Fruit fly (Drosophila melanogaster) whole organism, adult: ENCODE results near the gene Fatp1.

Experiments used
- CG11617 ChIP-seq: fragments of 200-800 bp; sonication (Bioruptor generic); optimal IDR thresholded peaks from 2 replicates; lab custom pipeline; 2017; ENCODE audit warnings: mild to moderate bottlenecking, missing biosample characterization, missing genetic modification reagents, missing genetic modification characterization
- CG12768 ChIP-seq: fragments of 200-800 bp; sonication (Bioruptor generic); optimal IDR thresholded peaks from 2 replicates; lab custom pipeline; 2017; ENCODE audit warnings: missing biosample characterization, missing genetic modification characterization, mild to moderate bottlenecking, moderate library complexity, missing genetic modification reagents
- CG14711 ChIP-seq: fragments of 200-800 bp; sonication (Bioruptor generic); optimal IDR thresholded peaks from 2 replicates; lab custom pipeline; 2018; ENCODE audit warnings: missing biosample characterization, mild to moderate bottlenecking, missing genetic modification characterization, moderate library complexity
- CG1620 ChIP-seq: fragments of 200-800 bp; sonication (Bioruptor generic); optimal IDR thresholded peaks from 2 replicates; lab custom pipeline; 2016; ENCODE audit warnings: missing biosample characterization, missing genetic modification characterization
- CG33017 ChIP-seq: fragments of 200-800 bp; sonication (Bioruptor generic); optimal IDR thresholded peaks from 2 replicates; lab custom pipeline; 2018; ENCODE audit warnings: missing biosample characterization, mild to moderate bottlenecking, missing genetic modification characterization, moderate library complexity
- CG5204 ChIP-seq: fragments of 200-800 bp; sonication (Bioruptor generic); optimal IDR thresholded peaks from 2 replicates; lab custom pipeline; 2016; ENCODE audit warnings: missing biosample characterization, missing genetic modification characterization
- CG7045 ChIP-seq: fragments of 200-800 bp; sonication (Bioruptor generic); optimal IDR thresholded peaks from 2 replicates; lab custom pipeline; 2017; ENCODE audit warnings: missing biosample characterization, mild to moderate bottlenecking, missing genetic modification characterization
- CG7101 ChIP-seq: fragments of 200-800 bp; sonication (Bioruptor generic); optimal IDR thresholded peaks from 2 replicates; lab custom pipeline; 2018; ENCODE audit warnings: missing biosample characterization, mild to moderate bottlenecking, missing genetic modification characterization, moderate library complexity
- Clk ChIP-seq: fragments of 200-800 bp; sonication (Bioruptor generic); optimal IDR thresholded peaks from 2 replicates; lab custom pipeline; 2017; ENCODE audit warnings: missing biosample characterization, missing genetic modification characterization
- Crg-1 ChIP-seq: fragments of 200-800 bp; sonication (Bioruptor generic); optimal IDR thresholded peaks from 2 replicates; lab custom pipeline; 2016; ENCODE audit warnings: missing biosample characterization, missing genetic modification characterization
- Hr96 ChIP-seq: fragments of 200-800 bp; sonication (Bioruptor generic); optimal IDR thresholded peaks from 2 replicates; lab custom pipeline; 2016; ENCODE audit warnings: missing biosample characterization, missing genetic modification characterization
- Mnt ChIP-seq: fragments of 200-800 bp; sonication (Bioruptor generic); optimal IDR thresholded peaks from 2 replicates; lab custom pipeline; 2016; ENCODE audit warnings: missing biosample characterization, mild to moderate bottlenecking, missing genetic modification characterization
- bab1 ChIP-seq: fragments of 200-800 bp; sonication (Bioruptor generic); optimal IDR thresholded peaks from 3 replicates; lab custom pipeline; 2019; ENCODE audit warnings: missing biosample characterization, mild to moderate bottlenecking, missing genetic modification characterization, moderate library complexity
- cic ChIP-seq: fragments of 200-800 bp; sonication (Bioruptor generic); optimal IDR thresholded peaks from 2 replicates; lab custom pipeline; 2017; ENCODE audit warnings: missing biosample characterization, mild to moderate bottlenecking, missing genetic modification characterization, moderate library complexity
- cnc ChIP-seq, 2 experiments: fragments of >200 bp; optimal IDR thresholded peaks; 2 replicates each; lab custom pipeline; 2017
- kay ChIP-seq: fragments of 200-800 bp; sonication (Bioruptor generic); peaks from one replicate; lab custom pipeline; 2016; ENCODE audit warnings: missing biosample characterization, missing genetic modification characterization, borderline replicate concordance
- ovo ChIP-seq: fragments of 200-800 bp; sonication (Bioruptor generic); optimal IDR thresholded peaks from 2 replicates; lab custom pipeline; 2016; ENCODE audit warnings: missing biosample characterization, missing genetic modification characterization
- pad ChIP-seq: fragments of 200-800 bp; sonication (Bioruptor generic); optimal IDR thresholded peaks from 3 replicates; lab custom pipeline; 2017; ENCODE audit warnings: missing biosample characterization, missing genetic modification characterization, mild to moderate bottlenecking, moderate library complexity, missing genetic modification reagents
- tj ChIP-seq: fragments of 200-800 bp; sonication (Bioruptor generic); optimal IDR thresholded peaks from 3 replicates; lab custom pipeline; 2017; ENCODE audit warnings: missing biosample characterization, mild to moderate bottlenecking, missing genetic modification characterization, moderate library complexity
- toe ChIP-seq: fragments of 200-800 bp; sonication (Bioruptor generic); optimal IDR thresholded peaks from 2 replicates; lab custom pipeline; 2016; ENCODE audit warnings: missing biosample characterization, missing genetic modification characterization

The Fatp1 gene

DNA sequence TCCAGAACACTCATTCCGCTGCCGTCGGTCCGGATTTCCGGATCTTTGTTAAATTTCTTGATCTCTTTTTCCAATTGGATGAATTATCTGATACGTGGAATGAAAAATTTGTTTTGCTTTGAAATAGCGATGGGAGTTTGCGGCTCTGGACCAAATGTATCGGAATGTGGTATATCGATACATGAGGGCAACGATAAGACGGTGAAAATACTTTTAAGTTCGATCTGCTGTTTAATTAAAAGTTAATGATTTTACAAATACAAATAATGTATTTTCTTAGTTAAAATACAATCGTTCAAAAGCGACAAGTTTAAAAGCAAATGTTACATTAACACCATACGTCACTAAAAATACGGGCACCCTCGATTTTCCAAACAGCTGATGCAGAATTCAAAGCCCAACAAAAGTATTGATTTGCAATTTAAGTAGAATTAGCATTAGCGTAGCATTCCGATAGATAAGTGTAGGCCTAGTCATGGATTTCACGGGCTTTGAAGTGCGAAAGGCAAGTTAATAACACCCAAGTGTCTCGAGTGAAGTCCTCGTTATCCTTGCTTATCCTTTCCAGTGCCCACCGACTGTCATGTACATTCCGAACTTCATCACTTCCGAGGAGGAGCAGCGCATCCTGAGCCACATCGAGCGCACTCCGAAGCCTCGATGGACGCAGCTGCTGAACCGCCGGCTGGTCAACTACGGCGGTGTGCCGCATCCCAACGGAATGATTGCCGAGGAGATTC lies 28.4 kb downstream of the Fatp1 start, which contains the start of the genes Cog4 and CG6144:
Cog4 (minus strand) TSS at position 139 of the 740 bp plus-strand sequence.
CG6144 (plus strand) TSS at position 211 of the 740 bp plus-strand sequence.
- TF ChIP-seq CG33017 (no peak), Crg-1 (no peak), CG14711 (tag; lab: Kevin White, UChicago) (peak; percentile 32), toe (GFP tag; lab: Kevin White, UChicago) (no peak), bab1 (GFP tag; lab: Kevin White, UChicago) (peak; percentile 74), cic (no peak), CG11617 (GFP tag; lab: Kevin White, UChicago) (peak; percentile 37), CG12768 (no peak), CG7101 (tag; lab: Kevin White, UChicago) (peak; percentile 6), kay (GFP tag; lab: Kevin White, UChicago) (no peak), pad (no peak), CG7045 (GFP tag; lab: Kevin White, UChicago) (no peak), tj (GFP tag; lab: Kevin White, UChicago) (peak; percentile 34), cnc (optimal IDR thresholded peaks at IDR 0.05; lab: Kevin White, UChicago) (no peak), Hr96 (GFP tag; lab: Kevin White, UChicago) (no peak), ovo (GFP tag; lab: Kevin White, UChicago) (no peak), CG1620 (GFP tag; lab: Kevin White, UChicago) (no peak), Mnt (GFP tag; lab: Kevin White, UChicago) (peak; percentile 36), Clk (no peak), CG5204 (no peak)

dm6 chr2L:10483073-10483472 lies 33.9 kb downstream of the Fatp1 start, which contains the start of gene Grip75:
Gene Grip75 (plus strand): TSS chr2L:10483295.
- TF ChIP-seq cnc (optimal IDR thresholded peaks at IDR 0.05; lab: Kevin White, UChicago) (no peak), CG5204 (no peak), kay (GFP tag; lab: Kevin White, UChicago) (no peak), cic (no peak), ovo (GFP tag; lab: Kevin White, UChicago) (no peak), CG11617 (GFP tag; lab: Kevin White, UChicago) (no peak), Mnt (GFP tag; lab: Kevin White, UChicago) (no peak), bab1 (GFP tag; lab: Kevin White, UChicago) (no peak), CG1620 (GFP tag; lab: Kevin White, UChicago) (no peak), pad (no peak)

- no peak for TF ChIP-seq tj (GFP tag; lab: Kevin White, UChicago)
- no peak for TF ChIP-seq CG12768
- TF ChIP-seq Mnt (GFP tag; lab: Kevin White, UChicago), result peak; percentile 42
- TF ChIP-seq Crg-1, result no peak
- TF ChIP-seq CG11617 (GFP tag; lab: Kevin White, UChicago), result no peak
- no peak for TF ChIP-seq toe (GFP tag; lab: Kevin White, UChicago)
- no peak for TF ChIP-seq kay (GFP tag; lab: Kevin White, UChicago)
- no peak for TF ChIP-seq cic
Measured at dm6 chr2L:10479859-10480258, 37.2 kb downstream of the Fatp1 start.

DNA sequence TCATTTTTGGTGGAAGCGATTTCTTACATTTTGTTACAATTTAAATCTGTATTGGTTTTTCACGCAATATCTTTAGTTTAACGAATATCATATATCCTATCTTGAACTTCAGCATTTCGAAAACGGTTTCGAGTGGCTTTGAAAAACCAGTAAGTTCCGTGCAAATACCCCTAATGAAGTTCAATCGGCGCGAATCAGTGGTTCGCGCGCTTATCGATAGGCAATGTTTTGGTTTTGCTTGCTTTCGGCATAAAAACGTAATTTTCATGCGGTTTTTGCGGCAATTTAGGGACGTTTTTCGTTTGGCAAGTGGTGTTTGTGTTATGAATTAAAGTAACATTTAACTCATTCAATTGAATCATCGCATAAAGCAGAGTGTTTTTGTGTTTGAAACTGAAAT lies 40.1 kb downstream of the Fatp1 start, which contains the start of gene RluA-2:
RluA-2 (plus strand) TSS at position 195 of the 400 bp plus-strand sequence.
- no peak for TF ChIP-seq CG7101 (tag; lab: Kevin White, UChicago)
- TF ChIP-seq CG14711 (tag; lab: Kevin White, UChicago), result no peak
- no peak for TF ChIP-seq tj (GFP tag; lab: Kevin White, UChicago)
- no peak for TF ChIP-seq CG12768
- TF ChIP-seq Clk, result no peak
- TF ChIP-seq kay (GFP tag; lab: Kevin White, UChicago), result no peak
- no peak for TF ChIP-seq Hr96 (GFP tag; lab: Kevin White, UChicago)
- no peak for TF ChIP-seq CG1620 (GFP tag; lab: Kevin White, UChicago)
- no peak for TF ChIP-seq cic
- no peak for TF ChIP-seq CG7045 (GFP tag; lab: Kevin White, UChicago)

DNA sequence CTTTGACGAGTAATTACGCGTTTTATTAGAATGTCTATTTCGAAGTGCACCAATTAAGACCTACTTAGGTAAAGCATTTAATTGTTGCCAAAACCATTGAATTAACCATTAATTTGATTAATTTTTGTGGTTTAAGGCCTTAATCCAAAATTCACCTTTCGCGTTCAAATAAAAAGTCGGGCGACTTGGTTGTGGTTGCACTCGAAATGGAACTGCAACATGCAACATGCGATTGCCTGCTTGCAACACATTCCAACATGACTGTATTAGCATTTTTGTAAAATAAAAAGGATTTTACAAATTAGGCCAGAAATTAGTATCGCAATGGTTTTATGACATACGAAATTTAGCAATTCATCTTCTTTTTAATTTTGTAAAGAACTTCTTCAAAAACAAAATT lies 42.2 kb downstream of the Fatp1 start:
- TF ChIP-seq toe (GFP tag; lab: Kevin White, UChicago) (no peak), Clk (no peak), cic (no peak), CG33017 (no peak), Hr96 (GFP tag; lab: Kevin White, UChicago) (no peak), CG1620 (GFP tag; lab: Kevin White, UChicago) (no peak), CG7045 (GFP tag; lab: Kevin White, UChicago) (no peak), pad (no peak), ovo (GFP tag; lab: Kevin White, UChicago) (no peak), bab1 (GFP tag; lab: Kevin White, UChicago) (no peak), cnc (optimal IDR thresholded peaks at IDR 0.05; lab: Kevin White, UChicago) (no peak), Mnt (GFP tag; lab: Kevin White, UChicago) (no peak), CG11617 (GFP tag; lab: Kevin White, UChicago) (no peak), kay (GFP tag; lab: Kevin White, UChicago) (no peak), CG5204 (no peak)

DNA sequence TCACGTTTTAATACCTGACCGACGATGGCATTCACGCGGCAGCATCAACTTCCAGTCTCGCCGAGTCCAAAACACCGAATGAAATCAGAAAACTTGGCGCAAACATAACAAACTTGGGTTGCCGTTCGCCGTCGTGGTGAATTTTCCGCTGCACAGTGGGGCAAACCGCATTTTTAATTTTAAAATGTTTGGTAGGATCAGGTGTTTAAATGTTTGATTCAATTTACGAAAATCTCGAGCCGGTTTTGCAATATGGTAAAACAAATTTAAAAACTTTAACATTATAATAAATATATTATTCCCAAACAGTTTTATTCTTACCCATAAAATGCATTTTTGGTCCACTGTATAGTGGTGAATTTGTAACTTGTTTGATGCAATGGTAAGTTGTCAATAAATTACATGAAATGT lies 42.7 kb downstream of the Fatp1 start, which contains the start of gene RluA-1:
RluA-1 (minus strand) TSS at position 82 of the 411 bp plus-strand sequence.
- peak; percentile 66 for TF ChIP-seq CG11617 (GFP tag; lab: Kevin White, UChicago)
- peak; percentile 40 for TF ChIP-seq tj (GFP tag; lab: Kevin White, UChicago)
- peak; percentile 89 for TF ChIP-seq CG7101 (tag; lab: Kevin White, UChicago)
- peak; percentile 4 for TF ChIP-seq cic
- no peak for TF ChIP-seq CG5204
- TF ChIP-seq CG33017, result peak; percentile 90
- peak; percentile 82 for TF ChIP-seq kay (GFP tag; lab: Kevin White, UChicago)
- TF ChIP-seq CG7045 (GFP tag; lab: Kevin White, UChicago), result peak; percentile 93
- TF ChIP-seq cnc (optimal IDR thresholded peaks at IDR 0.05; lab: Kevin White, UChicago), result no peak
- TF ChIP-seq Clk, result peak; percentile 28
- TF ChIP-seq toe (GFP tag; lab: Kevin White, UChicago), result no peak
- TF ChIP-seq CG12768, result peak; percentile 86
- peak; percentile 65 for TF ChIP-seq pad
- peak; percentile 54 for TF ChIP-seq Mnt (GFP tag; lab: Kevin White, UChicago)
- TF ChIP-seq ovo (GFP tag; lab: Kevin White, UChicago), result peak; percentile 11
- peak; percentile 76 for TF ChIP-seq bab1 (GFP tag; lab: Kevin White, UChicago)
- TF ChIP-seq CG14711 (tag; lab: Kevin White, UChicago), result peak; percentile 85
- TF ChIP-seq Crg-1, result peak; percentile 59
- TF ChIP-seq CG1620 (GFP tag; lab: Kevin White, UChicago), result peak; percentile 38
- peak; percentile 61 for TF ChIP-seq Hr96 (GFP tag; lab: Kevin White, UChicago)
